Worm (Caenorhabditis elegans): Measurements from ENCODE around the gene K05F1.13.

Gene K05F1.13

DNA sequence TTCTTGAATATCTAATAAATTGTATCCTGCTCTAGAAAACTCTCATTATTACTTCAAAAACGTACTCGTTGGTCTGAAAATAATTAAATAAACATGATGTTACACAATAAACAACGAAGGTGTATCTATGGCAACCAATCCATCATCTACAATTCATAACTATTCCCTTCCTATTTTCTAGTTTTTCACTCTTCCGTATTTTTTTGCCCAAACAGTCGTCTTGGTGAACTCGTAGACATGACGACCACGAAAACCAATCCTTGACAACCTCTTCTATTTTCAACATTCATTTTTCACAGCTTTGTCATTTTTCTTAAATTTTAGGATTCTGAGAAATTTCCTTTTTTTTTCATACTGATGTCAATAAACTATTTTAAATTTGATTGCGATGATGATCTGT lies at the start of gene K05F1.13:
TSS of gene K05F1.13 (plus strand) at position 301 of the 400 bp plus-strand sequence.
- TF ChIP-seq ceh-14 (tag; optimal IDR thresholded peaks at IDR 0.05) (no peak), tbx-7 (tag; optimal IDR thresholded peaks at IDR 0.05) (no peak), nhr-232 (tag; optimal IDR thresholded peaks at IDR 0.05) (no peak), gmeb-2 (tag; optimal IDR thresholded peaks at IDR 0.05) (no peak), che-1 (tag; optimal IDR thresholded peaks at IDR 0.05) (no peak), syd-9 (tag; optimal IDR thresholded peaks at IDR 0.05) (no peak), fkh-10 (GFP tag; optimal IDR thresholded peaks at IDR 0.05) (no peak), npax-4 (tag; optimal IDR thresholded peaks at IDR 0.05) (no peak), sox-2 (GFP tag; IDR thresholded peaks at IDR 0.05) (no peak), ceh-24 (tag; optimal IDR thresholded peaks at IDR 0.05) (no peak), unc-42 (tag; optimal IDR thresholded peaks at IDR 0.05) (no peak), nfya-1 (tag; optimal IDR thresholded peaks at IDR 0.05) (no peak), ceh-2 (tag; optimal IDR thresholded peaks at IDR 0.05) (no peak), C08G9.2 (tag; optimal IDR thresholded peaks at IDR 0.05) (no peak), eyg-1 (tag; optimal IDR thresholded peaks at IDR 0.05) (no peak), unc-3 (GFP tag; conservative IDR thresholded peaks at IDR 0.05) (no peak), unc-3 (tag; optimal IDR thresholded peaks at IDR 0.05) (no peak), ceh-6 (GFP tag; optimal IDR thresholded peaks at IDR 0.05) (no peak), rnt-1 (tag; optimal IDR thresholded peaks at IDR 0.05) (no peak)

- TF ChIP-seq T23F11.4 (GFP tag; optimal IDR thresholded peaks at IDR 0.05) (no peak), hlh-30 (tag; optimal IDR thresholded peaks at IDR 0.05; ENCODE audit: insufficient read depth) (no peak), gmeb-2 (tag; optimal IDR thresholded peaks at IDR 0.05) (no peak), K02D7.2 (tag; optimal IDR thresholded peaks at IDR 0.05) (no peak), fkh-10 (GFP tag; optimal IDR thresholded peaks at IDR 0.05) (no peak), mec-3 (tag; optimal IDR thresholded peaks at IDR 0.05; ENCODE audit: borderline replicate concordance) (no peak), ceh-48 (tag; optimal IDR thresholded peaks at IDR 0.05) (no peak), tbx-2 (tag; optimal IDR thresholded peaks at IDR 0.05) (no peak), dve-1 (tag; optimal IDR thresholded peaks at IDR 0.05) (no peak), ceh-2 (tag; optimal IDR thresholded peaks at IDR 0.05) (no peak)
Measured at ce11 chrII:5742767-5743166, 46.1 kb upstream of the K05F1.13 start.

- TF ChIP-seq ahr-1 (tag; optimal IDR thresholded peaks at IDR 0.05) (no peak), T23F11.4 (GFP tag; optimal IDR thresholded peaks at IDR 0.05) (no peak), nhr-11 (tag; optimal IDR thresholded peaks at IDR 0.05) (no peak)
Measured at ce11 chrII:5744342-5744741, 44.6 kb upstream of the K05F1.13 start.

ce11 chrII:5745088-5745487 lies 43.8 kb upstream of the K05F1.13 start, which contains the start of gene F10C1.9:
Gene F10C1.9 (minus strand): TSS chrII:5745284.
- peak; percentile 3 for TF ChIP-seq elt-2 (tag; optimal IDR thresholded peaks at IDR 0.05)
- TF ChIP-seq tbx-7 (tag; optimal IDR thresholded peaks at IDR 0.05): no peak

DNA sequence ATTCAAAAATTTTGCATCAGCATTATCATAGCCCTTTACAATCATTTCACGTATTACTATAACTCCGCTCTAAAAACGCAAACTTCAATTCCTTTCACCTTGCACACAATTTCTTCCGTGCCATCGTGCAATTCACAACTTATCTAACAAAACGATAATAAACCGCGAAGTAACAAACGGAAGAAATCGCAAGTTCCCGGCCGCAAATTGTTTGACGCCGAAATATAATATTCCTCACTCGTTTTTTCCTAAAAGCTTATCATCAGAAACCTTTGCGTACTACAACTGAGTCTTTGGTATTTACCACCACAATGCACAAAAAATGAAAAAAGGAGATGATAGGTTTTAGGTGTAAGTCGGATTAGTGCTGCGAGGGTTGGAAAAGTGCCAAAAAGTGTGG lies 41.6 kb upstream of the K05F1.13 start:
- TF ChIP-seq C08G9.2 (tag; optimal IDR thresholded peaks at IDR 0.05): no peak
- TF ChIP-seq rnt-1 (tag; optimal IDR thresholded peaks at IDR 0.05): no peak
- TF ChIP-seq K09A11.1 (tag; optimal IDR thresholded peaks at IDR 0.05; ENCODE audit: insufficient read depth): no peak
- no peak for TF ChIP-seq ttx-3 (tag; optimal IDR thresholded peaks at IDR 0.05)
- no peak for TF ChIP-seq nfya-1 (tag; optimal IDR thresholded peaks at IDR 0.05)
- no peak for TF ChIP-seq pha-4 (tag; optimal IDR thresholded peaks at IDR 0.05)
- TF ChIP-seq pax-1 (tag; optimal IDR thresholded peaks at IDR 0.05): no peak
- no peak for TF ChIP-seq dve-1 (tag; optimal IDR thresholded peaks at IDR 0.05)
- TF ChIP-seq fax-1 (tag; optimal IDR thresholded peaks at IDR 0.05): no peak

All from whole organism, late embryonic.